Worm (Caenorhabditis elegans) whole organism, late embryonic: ENCODE data around the gene myrf-1.

Source experiments
- ceh-6 ChIP-seq: fragments of 200-800 bp; sonication (Bioruptor generic); optimal IDR thresholded peaks from 2 replicates; lab custom pipeline; 2018; ENCODE audit warnings: mild to moderate bottlenecking, missing genetic modification characterization, missing compliant biosample characterization
- eyg-1 ChIP-seq: sonication (generic microtip); optimal IDR thresholded peaks from 2 replicates; lab custom pipeline; 2016; ENCODE audit warnings: missing genotype, missing genetic modification characterization, missing compliant biosample characterization
- hlh-8 ChIP-seq: sonication (generic microtip); optimal IDR thresholded peaks from 2 replicates; lab custom pipeline; 2016; ENCODE audit warnings: missing genotype, missing genetic modification characterization, missing compliant biosample characterization
- nfya-1 ChIP-seq: sonication (generic microtip); optimal IDR thresholded peaks from 2 replicates; lab custom pipeline; 2017; ENCODE audit warnings: missing genetic modification characterization, mild to moderate bottlenecking, missing compliant biosample characterization, antibody characterized with exemption, moderate library complexity
- nhr-11 ChIP-seq: fragments of 150-350 bp; optimal IDR thresholded peaks from 2 replicates; lab custom pipeline; 2014; ENCODE audit warnings: missing biosample characterization, missing genetic modification characterization
- pha-4 ChIP-seq: fragments of 150-350 bp; optimal IDR thresholded peaks from 2 replicates; lab custom pipeline; 2018; ENCODE audit warnings: missing biosample characterization, missing genetic modification reagents, missing genetic modification characterization
- pqm-1 ChIP-seq: sonication (generic microtip); optimal IDR thresholded peaks from 2 replicates; lab custom pipeline; 2016; ENCODE audit warnings: missing genetic modification characterization, missing compliant biosample characterization
- sox-2 ChIP-seq: fragments of 200-800 bp; sonication (Bioruptor generic); IDR thresholded peaks from 2 replicates; pipeline ENCODE4 v1.3.6; 2022; ENCODE audit warnings: missing genetic modification reagents, missing genetic modification characterization, missing compliant biosample characterization
- sox-4 ChIP-seq: sonication (generic microtip); optimal IDR thresholded peaks from 2 replicates; lab custom pipeline; 2017; ENCODE audit warnings: mild to moderate bottlenecking, missing genetic modification characterization, inconsistent platforms, missing compliant biosample characterization
- tbx-2 ChIP-seq: sonication (generic microtip); optimal IDR thresholded peaks from 2 replicates; lab custom pipeline; 2016; ENCODE audit warnings: missing genetic modification characterization, missing compliant biosample characterization

ce11 chrII:10447348-10448316 is 54.7 kb downstream of the myrf-1 start, which contains the start of gene ZK673.2:
- TF ChIP-seq sox-2 (GFP tag; lab: Robert Waterston, UW), result no peak
- TF ChIP-seq nhr-11, result no peak
- TF ChIP-seq eyg-1 (tag; lab: Kevin White, UChicago), result no peak
- TF ChIP-seq ceh-6 (GFP tag; lab: Kevin White, UChicago), result no peak
- no peak for TF ChIP-seq sox-4 (tag; lab: Kevin White, UChicago)
- TF ChIP-seq nfya-1, result no peak
- TF ChIP-seq tbx-2, result no peak
- no peak for TF ChIP-seq pqm-1 (tag; lab: Kevin White, UChicago)
- no peak for TF ChIP-seq hlh-8 (tag; lab: Kevin White, UChicago)
- no peak for TF ChIP-seq pha-4 (tag; lab: Kevin White, UChicago)
